Worm (Caenorhabditis elegans): Measurements from ENCODE around the gene slc-25A26.

ce11 chrIV:8979695-8980094 is 49.5 kb downstream of the slc-25A26 start, which contains the start of gene col-119:
- TF ChIP-seq lin-13 (GFP tag; optimal IDR thresholded peaks at IDR 0.05) (no peak), zag-1 (tag; optimal IDR thresholded peaks at IDR 0.05) (no peak), unc-55 (GFP tag; optimal IDR thresholded peaks at IDR 0.05) (no peak), lin-11 (tag; optimal IDR thresholded peaks at IDR 0.05) (no peak), ceh-82 (tag; optimal IDR thresholded peaks at IDR 0.05) (no peak), fos-1 (tag; optimal IDR thresholded peaks at IDR 0.05) (no peak), snpc-4 (tag; optimal IDR thresholded peaks at IDR 0.05) (no peak), aly-2 (tag; optimal IDR thresholded peaks at IDR 0.05) (no peak), nhr-237 (tag; optimal IDR thresholded peaks at IDR 0.05) (no peak), elt-1 (tag; optimal IDR thresholded peaks at IDR 0.05) (no peak), lin-39 (tag; optimal IDR thresholded peaks at IDR 0.05) (no peak), Y55F3AM.14 (GFP tag; optimal IDR thresholded peaks at IDR 0.05) (no peak)

Data from whole organism, L2 larva.